Worm (Caenorhabditis elegans) whole organism, L4 larva: Measurements from ENCODE around the gene B0198.3.

Experiments used
- D1046.2 ChIP-seq: fragments of 200-800 bp; sonication (Bioruptor generic); IDR thresholded peaks from 2 replicates; pipeline ENCODE4 v1.3.6; 2022; ENCODE audit warnings: missing genetic modification characterization, missing compliant biosample characterization
- F26F4.8 ChIP-seq: fragments of 200-800 bp; sonication (Bioruptor generic); conservative IDR thresholded peaks from 2 replicates; pipeline ENCODE4 v1.3.6; 2022; ENCODE audit warnings: missing genetic modification characterization, missing compliant biosample characterization
- F37D6.2 ChIP-seq: sonication (generic microtip); optimal IDR thresholded peaks from 2 replicates; lab custom pipeline; 2016; ENCODE audit warnings: mild to moderate bottlenecking, missing genetic modification characterization, missing compliant biosample characterization
- F44E2.7 ChIP-seq: fragments of 200-800 bp; sonication (Bioruptor generic); IDR thresholded peaks from 2 replicates; pipeline ENCODE4 v2.1.2; 2022; ENCODE audit warnings: missing genetic modification characterization, missing compliant biosample characterization
- R02D3.7 ChIP-seq: fragments of 150-350 bp; sonication (generic microtip); optimal IDR thresholded peaks from 3 replicates; lab custom pipeline; 2014; ENCODE audit warnings: missing biosample characterization, missing genetic modification characterization
- T26A8.4 ChIP-seq: fragments of 200-800 bp; sonication (Bioruptor generic); IDR thresholded peaks from 2 replicates; pipeline ENCODE4 v1.3.6; 2022; ENCODE audit warnings: missing genetic modification characterization, missing compliant biosample characterization
- Y5F2A.4 ChIP-seq: fragments of 200-800 bp; sonication (Bioruptor generic); optimal IDR thresholded peaks from 2 replicates; lab custom pipeline; 2018; ENCODE audit warnings: mild to moderate bottlenecking, missing genetic modification characterization, missing compliant biosample characterization
- aha-1 ChIP-seq: fragments of 150-350 bp; peaks from one replicate; lab custom pipeline; 2014; ENCODE audit warnings: missing biosample characterization, missing genetic modification characterization
- aly-2 ChIP-seq: sonication (generic microtip); optimal IDR thresholded peaks from 2 replicates; lab custom pipeline; 2018; ENCODE audit warnings: missing biosample characterization, missing genetic modification characterization
- arid-1 ChIP-seq: fragments of 200-800 bp; sonication (Bioruptor generic); conservative IDR thresholded peaks from 2 replicates; pipeline ENCODE4 v1.3.6; 2022; ENCODE audit warnings: missing genetic modification reagents, missing genetic modification characterization, missing compliant biosample characterization
- ceh-44 ChIP-seq: fragments of 200-800 bp; sonication (Bioruptor generic); IDR thresholded peaks from 2 replicates; pipeline ENCODE4 v1.3.6; 2022; ENCODE audit warnings: missing genetic modification reagents, missing genetic modification characterization, missing compliant biosample characterization
- daf-16 ChIP-seq, 3 experiments: sonication (generic microtip); optimal IDR thresholded peaks; 2 replicates each; lab custom pipeline; 2016 to 2017; ENCODE audit warnings: missing genetic modification characterization in 3 of 3, missing genetic modification reagents in 3 of 3, mild to moderate bottlenecking in 2 of 3, missing compliant biosample characterization in 2 of 3, missing biosample characterization in 1 of 3, moderate library complexity in 1 of 3
- daf-8 ChIP-seq: fragments of 200-800 bp; sonication (Bioruptor generic); IDR thresholded peaks from 2 replicates; pipeline ENCODE4 v1.3.6; 2022; ENCODE audit warnings: missing genetic modification characterization, missing compliant biosample characterization
- dmd-6 ChIP-seq: fragments of 200-800 bp; sonication (Bioruptor generic); IDR thresholded peaks from 2 replicates; pipeline ENCODE4 v1.3.6; 2022; ENCODE audit warnings: missing genetic modification reagents, missing genetic modification characterization, missing compliant biosample characterization
- dmd-9 ChIP-seq: fragments of 200-800 bp; sonication (Bioruptor generic); IDR thresholded peaks from 2 replicates; pipeline ENCODE4 v1.3.6; 2022; ENCODE audit warnings: missing genetic modification reagents, missing genetic modification characterization, missing compliant biosample characterization
- dpl-1 ChIP-seq: fragments of 150-350 bp; optimal IDR thresholded peaks from 2 replicates; lab custom pipeline; 2014; ENCODE audit warnings: missing biosample characterization, missing genetic modification reagents, missing genetic modification characterization
- duxl-1 ChIP-seq: sonication (generic microtip); optimal IDR thresholded peaks from 2 replicates; lab custom pipeline; 2016; ENCODE audit warnings: mild to moderate bottlenecking, missing genetic modification characterization, moderate library complexity, missing compliant biosample characterization; ENCODE audit not compliant: poor library complexity
- dve-1 ChIP-seq: sonication (generic microtip); optimal IDR thresholded peaks from 2 replicates; lab custom pipeline; 2017; ENCODE audit warnings: antibody characterized with exemption, mild to moderate bottlenecking, missing genetic modification characterization, missing compliant biosample characterization; ENCODE audit not compliant: insufficient read depth
- fos-1 ChIP-seq: fragments of 150-350 bp; optimal IDR thresholded peaks from 2 replicates; lab custom pipeline; 2014; ENCODE audit warnings: missing biosample characterization, missing genetic modification characterization
- hlh-11 ChIP-seq: fragments of 200-800 bp; sonication (Bioruptor generic); optimal IDR thresholded peaks from 2 replicates; lab custom pipeline; 2018; ENCODE audit warnings: mild to moderate bottlenecking, missing genetic modification characterization, missing compliant biosample characterization
- hmg-1.1 ChIP-seq: fragments of 200-800 bp; sonication (Bioruptor generic); IDR thresholded peaks from 2 replicates; pipeline ENCODE4 v1.3.6; 2022; ENCODE audit warnings: missing genetic modification reagents, missing genetic modification characterization, missing compliant biosample characterization
- jun-1 ChIP-seq: fragments of 150-350 bp; optimal IDR thresholded peaks from 2 replicates; lab custom pipeline; 2014; ENCODE audit warnings: missing biosample characterization, missing genetic modification reagents, missing genetic modification characterization
- lim-7 ChIP-seq: fragments of 200-800 bp; sonication (Bioruptor generic); IDR thresholded peaks from 2 replicates; pipeline ENCODE4 v1.3.6; 2022; ENCODE audit warnings: missing genetic modification characterization, missing compliant biosample characterization
- lin-13 ChIP-seq: fragments of 150-350 bp; optimal IDR thresholded peaks from 2 replicates; lab custom pipeline; 2014; ENCODE audit warnings: missing biosample characterization, missing genetic modification reagents, missing genetic modification characterization
- lin-38 ChIP-seq: fragments of 200-800 bp; sonication (Bioruptor generic); IDR thresholded peaks from 2 replicates; pipeline ENCODE4 v1.3.6; 2022; ENCODE audit warnings: missing genetic modification reagents, missing genetic modification characterization, missing compliant biosample characterization
- madf-9 ChIP-seq: fragments of 200-800 bp; sonication (Bioruptor generic); conservative IDR thresholded peaks from 2 replicates; pipeline ENCODE4 v1.3.6; 2022; ENCODE audit warnings: missing genetic modification reagents, missing genetic modification characterization, missing compliant biosample characterization
- mdl-1 ChIP-seq, 2 experiments: fragments of 150-350 bp in 1 of 2; sonication (generic microtip) in 1 of 2; optimal IDR thresholded peaks; 2 replicates each; lab custom pipeline; 2014 to 2017; ENCODE audit warnings: missing biosample characterization in 2 of 2, missing genetic modification characterization in 2 of 2
- mes-2 ChIP-seq: sonication (generic microtip); optimal IDR thresholded peaks from 2 replicates; lab custom pipeline; 2016; ENCODE audit warnings: missing genotype, mild to moderate bottlenecking, missing genetic modification characterization, missing compliant biosample characterization; ENCODE audit not compliant: poor library complexity, severe bottlenecking
- mxl-3 ChIP-seq: fragments of 200-800 bp; sonication (Bioruptor generic); optimal IDR thresholded peaks from 2 replicates; lab custom pipeline; 2018; ENCODE audit warnings: mild to moderate bottlenecking, missing genetic modification characterization, missing compliant biosample characterization
- nhr-48 ChIP-seq: sonication (generic microtip); optimal IDR thresholded peaks from 2 replicates; lab custom pipeline; 2016; ENCODE audit warnings: mild to moderate bottlenecking, missing genetic modification characterization, missing compliant biosample characterization
- pha-4 ChIP-seq, 2 experiments: fragments of 150-350 bp in 1 of 2; fragments of 200-800 bp in 1 of 2; sonication (Bioruptor generic) in 1 of 2; IDR thresholded peaks in 1 of 2; optimal IDR thresholded peaks in 1 of 2; 2 replicates each; pipeline versions ENCODE4 v1.3.6 to Lab custom; 2014 to 2022; ENCODE audit warnings: missing genetic modification characterization in 2 of 2, missing genetic modification reagents in 2 of 2, missing biosample characterization in 1 of 2, missing compliant biosample characterization in 1 of 2
- pqm-1 ChIP-seq: sonication (generic microtip); optimal IDR thresholded peaks from 2 replicates; lab custom pipeline; 2017; ENCODE audit warnings: missing biosample characterization, missing genetic modification characterization
- set-16 ChIP-seq: fragments of 200-800 bp; sonication (Bioruptor generic); IDR thresholded peaks from 2 replicates; pipeline ENCODE4 v1.3.6; 2022; ENCODE audit warnings: missing genetic modification reagents, missing genetic modification characterization, missing compliant biosample characterization
- skn-1 ChIP-seq: fragments of 150-350 bp; optimal IDR thresholded peaks from 2 replicates; lab custom pipeline; 2014; ENCODE audit warnings: missing biosample characterization, missing genetic modification characterization
- tag-97 ChIP-seq: fragments of 200-800 bp; sonication (Bioruptor generic); IDR thresholded peaks from 2 replicates; pipeline ENCODE4 v1.3.6; 2022; ENCODE audit warnings: missing genetic modification characterization, missing compliant biosample characterization
- tra-1 ChIP-seq: fragments of 200-800 bp; sonication (Bioruptor generic); IDR thresholded peaks from 2 replicates; pipeline ENCODE4 v1.3.6; 2022; ENCODE audit warnings: missing genetic modification reagents, missing genetic modification characterization, missing compliant biosample characterization
- unc-62 ChIP-seq, 3 experiments: fragments of 150-350 bp in 1 of 3; sonication (generic microtip); optimal IDR thresholded peaks in 2 of 3; peaks in 1 of 3; 1 replicate in 1 of 3; 2 replicates in 2 of 3; lab custom pipeline; 2014 to 2017; ENCODE audit warnings: missing biosample characterization in 3 of 3, missing genetic modification characterization in 3 of 3, missing genetic modification reagents in 3 of 3, missing genotype in 1 of 3

B0198.3 gene

DNA sequence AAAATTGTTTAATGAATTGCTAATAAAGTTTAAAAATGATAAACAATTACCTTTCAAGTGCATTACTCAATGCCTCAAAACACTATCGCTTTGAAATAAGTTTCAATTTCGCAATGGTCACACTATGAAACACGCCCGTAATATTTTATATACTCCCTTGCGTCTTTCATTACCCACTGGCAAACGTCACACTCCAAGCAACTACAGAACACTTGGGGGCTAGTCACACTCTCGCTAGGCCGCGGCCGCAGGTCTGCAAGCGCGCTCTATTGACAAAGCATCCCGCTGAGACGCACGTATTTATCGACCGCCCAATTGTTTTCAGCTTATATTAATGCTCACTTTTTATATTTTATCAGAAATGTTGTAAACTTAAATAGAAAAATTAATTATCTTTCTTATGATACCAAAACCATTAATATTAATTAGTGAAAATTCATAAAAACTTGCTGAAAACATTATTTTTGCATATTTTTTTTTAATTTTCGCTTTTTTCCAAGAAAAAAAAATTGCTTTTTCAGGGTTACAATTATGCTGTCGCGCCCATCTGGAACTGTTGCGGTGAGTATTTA is 38.9 kb downstream of the B0198.3 start, which contains the start of the genes nmat-1 and ucr-2.1 (continued):
- TF ChIP-seq nhr-48: peak; percentile 35
- no peak for TF ChIP-seq daf-8 (GFP tag; lab: Robert Waterston, UW)
- TF ChIP-seq fos-1 (tag; lab: Kevin White, UChicago): no peak
- no peak for TF ChIP-seq tag-97
- 0 out of 2 replicates have a peak, but pooled peaks have one; percentile 17 for TF ChIP-seq set-16 (GFP tag; lab: Robert Waterston, UW)
- peak; percentile 88 for TF ChIP-seq hlh-11 (tag; lab: Kevin White, UChicago)
- peak; percentile 98 for TF ChIP-seq lin-38 (GFP tag; lab: Robert Waterston, UW)
- no peak; the same call in 1 of the 2 replicates for TF ChIP-seq T26A8.4

DNA sequence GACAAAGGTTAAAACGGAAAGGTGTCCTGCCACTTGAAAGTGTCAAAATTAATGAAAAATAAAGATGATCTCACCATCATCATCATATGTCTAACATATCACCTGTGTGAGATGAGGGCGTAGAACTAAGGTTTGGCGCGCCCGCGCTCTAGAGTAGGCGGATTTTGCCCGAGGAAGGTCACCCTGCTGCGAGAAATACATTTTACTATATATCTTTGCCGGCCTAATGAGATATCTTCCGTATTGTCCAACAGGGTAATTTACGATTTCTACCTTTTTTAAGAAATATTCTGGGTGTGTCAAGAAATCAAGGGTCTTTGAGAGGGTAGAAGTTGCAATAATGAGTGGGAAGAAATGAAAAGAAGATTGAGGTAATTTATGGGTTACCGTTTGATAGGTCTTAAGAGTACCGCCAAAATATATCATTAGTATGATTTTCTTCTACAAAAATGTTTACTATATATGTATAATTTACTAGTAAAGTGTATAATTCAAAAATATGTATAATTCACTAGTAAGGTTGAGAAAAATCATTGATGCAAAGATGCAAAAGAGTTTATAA is 48.9 kb downstream of the B0198.3 start:
- TF ChIP-seq R02D3.7 (tag; lab: Kevin White, UChicago) (no peak), skn-1 (no peak), aha-1 (peak; percentile 63), lin-13 (GFP tag; lab: Kevin White, UChicago) (no peak), unc-62 (GFP tag; optimal IDR thresholded peaks at IDR 0.05 in 1 of 2; lab: Kevin White, UChicago) (peak in 1 of 2 experiments; percentile 70), unc-62 (tag; optimal IDR thresholded peaks at IDR 0.05; lab: Kevin White, UChicago) (no peak), F26F4.8 (GFP tag; lab: Robert Waterston, UW) (no peak), ceh-44 (GFP tag; lab: Robert Waterston, UW) (no peak)
- TF ChIP-seq, all 104 proteins: peak for 2

DNA sequence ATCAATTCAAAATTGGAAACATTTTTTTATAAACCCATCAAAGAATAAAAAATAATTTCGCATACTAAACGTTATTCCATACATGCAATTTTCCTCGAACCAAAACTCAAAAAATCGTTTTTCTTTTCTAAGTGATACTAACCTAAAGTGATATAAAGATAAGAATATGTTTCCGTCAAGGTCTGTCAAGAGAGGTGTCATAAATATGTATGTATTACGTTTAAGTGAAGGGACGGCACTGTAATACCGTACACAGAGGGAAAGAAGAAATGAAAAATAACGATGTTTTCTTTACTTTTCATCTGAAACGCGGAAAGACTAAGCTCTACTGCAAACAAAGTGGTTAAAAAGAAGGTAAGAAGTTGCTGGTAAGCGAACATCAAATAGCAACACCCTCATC is 50.4 kb downstream of the B0198.3 start:
- TF ChIP-seq unc-62 (GFP tag; optimal IDR thresholded peaks at IDR 0.05 in 1 of 2; lab: Kevin White, UChicago) (peak in 1 of 2 experiments; percentile 97), unc-62 (tag; optimal IDR thresholded peaks at IDR 0.05; lab: Kevin White, UChicago) (no peak), daf-16 (GFP tag; optimal IDR thresholded peaks at IDR 0.05; lab: Kevin White, UChicago) (no peak), daf-16 (tag; optimal IDR thresholded peaks at IDR 0.05; lab: Kevin White, UChicago) (peak; percentile 72), dmd-6 (GFP tag; lab: Robert Waterston, UW) (peak; percentile 27; the same call in 1 of the 2 replicates), dve-1 (tag; lab: Kevin White, UChicago) (no peak)

DNA sequence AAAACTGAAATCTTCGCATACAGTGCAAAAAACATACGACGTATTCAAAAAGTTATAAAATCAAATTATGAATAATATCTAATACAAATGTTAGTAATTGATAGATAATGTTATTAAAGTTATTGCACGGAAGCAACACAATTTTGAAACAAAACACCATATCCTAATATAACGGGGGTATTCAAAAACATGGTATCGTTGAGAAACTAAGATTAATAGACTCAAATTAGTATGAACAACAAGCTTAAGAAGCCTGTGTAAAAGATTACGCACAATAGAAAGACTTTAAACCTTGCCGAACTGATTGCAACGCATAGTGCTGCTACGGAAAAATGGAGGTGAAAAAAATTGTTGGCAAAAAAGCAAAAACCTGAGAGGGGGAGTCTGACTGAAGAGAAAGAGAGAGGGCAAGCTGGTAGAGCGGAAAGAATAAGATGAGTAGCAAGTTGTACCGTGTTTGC is 51.3 kb downstream of the B0198.3 start, which contains the start of gene sma-5:
sma-5 (minus strand) TSS at position 51 of the 461 bp plus-strand sequence.
- TF ChIP-seq F37D6.2 (no peak), T26A8.4 (no peak), Y5F2A.4 (GFP tag; lab: Kevin White, UChicago) (no peak), mxl-3 (GFP tag; lab: Kevin White, UChicago) (no peak), madf-9 (GFP tag; lab: Robert Waterston, UW) (no peak), unc-62 (GFP tag; optimal IDR thresholded peaks at IDR 0.05 in 1 of 2; lab: Kevin White, UChicago) (peak in 1 of 2 experiments; percentile 65), unc-62 (tag; optimal IDR thresholded peaks at IDR 0.05; lab: Kevin White, UChicago) (no peak), arid-1 (GFP tag; lab: Robert Waterston, UW) (no peak), aha-1 (peak; percentile 51)

DNA sequence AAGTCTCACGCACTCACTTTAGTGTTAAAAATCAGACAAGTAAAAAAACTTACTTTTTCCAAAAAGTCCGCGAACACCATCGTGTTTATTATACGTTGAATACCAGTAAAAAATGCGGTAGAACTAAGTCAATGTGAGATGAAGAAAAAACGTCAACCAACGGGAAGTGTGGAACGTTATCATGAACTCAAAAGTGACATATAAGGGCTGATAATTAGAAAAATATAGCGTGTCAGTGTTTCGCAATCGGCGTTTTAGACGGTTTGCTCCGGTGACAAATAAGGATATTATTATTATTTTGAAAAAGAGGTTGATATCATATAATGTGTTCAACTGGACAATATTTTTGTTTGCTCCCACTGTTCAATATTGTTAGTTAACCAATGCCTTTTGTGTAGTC is 51.9 kb downstream of the B0198.3 start:
- no peak for TF ChIP-seq jun-1
- peak; percentile 72 for TF ChIP-seq dmd-6 (GFP tag; lab: Robert Waterston, UW)
- no peak for TF ChIP-seq hmg-1.1 (GFP tag; lab: Robert Waterston, UW)
- TF ChIP-seq Y5F2A.4 (GFP tag; lab: Kevin White, UChicago): no peak
- TF ChIP-seq aly-2 (tag; lab: Kevin White, UChicago): no peak
- TF ChIP-seq hlh-11 (tag; lab: Kevin White, UChicago): peak; percentile 63
- no peak for TF ChIP-seq dmd-9 (GFP tag; lab: Robert Waterston, UW)
- no peak for TF ChIP-seq fos-1 (tag; lab: Kevin White, UChicago)
- TF ChIP-seq tra-1 (GFP tag; lab: Robert Waterston, UW): 0 out of 2 replicates have a peak, but pooled peaks have one; percentile 17
- no peak for TF ChIP-seq duxl-1
- no peak for TF ChIP-seq unc-62 (GFP tag; optimal IDR thresholded peaks at IDR 0.05 in 1 of 2; lab: Kevin White, UChicago)
- TF ChIP-seq unc-62 (tag; optimal IDR thresholded peaks at IDR 0.05; lab: Kevin White, UChicago): no peak
- TF ChIP-seq mes-2 (tag; lab: Kevin White, UChicago): no peak
- TF ChIP-seq arid-1 (GFP tag; lab: Robert Waterston, UW): no peak
- TF ChIP-seq dpl-1 (GFP tag; lab: Kevin White, UChicago): no peak
- no peak for TF ChIP-seq F44E2.7
- TF ChIP-seq mdl-1 (tag; optimal IDR thresholded peaks at IDR 0.05; lab: Kevin White, UChicago): no peak
- TF ChIP-seq lim-7 (GFP tag; lab: Robert Waterston, UW): no peak
- no peak for TF ChIP-seq pha-4 (GFP tag; IDR thresholded peaks at IDR 0.05; lab: Robert Waterston, UW)
- no peak for TF ChIP-seq pha-4 (tag; optimal IDR thresholded peaks at IDR 0.05; lab: Kevin White, UChicago)
- peak; percentile 51 for TF ChIP-seq pqm-1 (tag; lab: Kevin White, UChicago)
- no peak for TF ChIP-seq daf-16 (GFP tag; optimal IDR thresholded peaks at IDR 0.05; lab: Kevin White, UChicago)
- peak; percentile 91 for TF ChIP-seq daf-16 (tag; optimal IDR thresholded peaks at IDR 0.05; lab: Kevin White, UChicago)
- TF ChIP-seq dve-1 (tag; lab: Kevin White, UChicago): peak; percentile 8
- TF ChIP-seq D1046.2 (GFP tag; lab: Robert Waterston, UW): no peak
